Fruit fly (Drosophila melanogaster) whole organism, prepupa: ENCODE data around the gene CG5808.

Source experiments
- Blimp-1 ChIP-seq: fragments of 200-800 bp; sonication (Bioruptor generic); optimal IDR thresholded peaks from 3 replicates; lab custom pipeline; 2017; ENCODE audit warnings: missing biosample characterization, missing genetic modification characterization, mild to moderate bottlenecking, moderate library complexity, missing genetic modification reagents
- CG10631 ChIP-seq: fragments of 200-800 bp; sonication (Bioruptor generic); optimal IDR thresholded peaks from 2 replicates; lab custom pipeline; 2016; ENCODE audit warnings: missing biosample characterization, missing genetic modification characterization
- CG10669 ChIP-seq: fragments of 200-800 bp; sonication (Bioruptor generic); optimal IDR thresholded peaks from 3 replicates; lab custom pipeline; 2018; ENCODE audit warnings: missing biosample characterization, mild to moderate bottlenecking, missing genetic modification characterization, moderate library complexity
- CG11762 ChIP-seq: fragments of 200-800 bp; sonication (Bioruptor generic); optimal IDR thresholded peaks from 3 replicates; lab custom pipeline; 2016; ENCODE audit warnings: missing biosample characterization, missing genetic modification characterization; ENCODE audit not compliant: insufficient read depth
- CG11902 ChIP-seq: fragments of 200-800 bp; sonication (Bioruptor generic); optimal IDR thresholded peaks from 3 replicates; lab custom pipeline; 2016; ENCODE audit warnings: missing biosample characterization, missing genetic modification characterization
- CG1621 ChIP-seq: fragments of 200-800 bp; sonication (Bioruptor generic); optimal IDR thresholded peaks from 3 replicates; lab custom pipeline; 2018; ENCODE audit warnings: missing biosample characterization, mild to moderate bottlenecking, missing genetic modification characterization
- CG16779 ChIP-seq: fragments of 200-800 bp; sonication (Bioruptor generic); optimal IDR thresholded peaks from 3 replicates; lab custom pipeline; 2017; ENCODE audit warnings: missing biosample characterization, mild to moderate bottlenecking, missing genetic modification characterization
- CG3032 ChIP-seq: fragments of 200-800 bp; optimal IDR thresholded peaks from 2 replicates; lab custom pipeline; 2019; ENCODE audit warnings: missing biosample characterization, mild to moderate bottlenecking, missing genetic modification characterization, moderate library complexity
- CG31627 ChIP-seq: fragments of 200-800 bp; sonication (Bioruptor generic); optimal IDR thresholded peaks from 3 replicates; lab custom pipeline; 2016; ENCODE audit warnings: missing biosample characterization, missing genetic modification characterization
- CG32006 ChIP-seq: fragments of 200-800 bp; sonication (Bioruptor generic); optimal IDR thresholded peaks from 3 replicates; lab custom pipeline; 2017; ENCODE audit warnings: missing biosample characterization, mild to moderate bottlenecking, missing genetic modification characterization
- CG34406 ChIP-seq: fragments of 200-800 bp; sonication (Bioruptor generic); optimal IDR thresholded peaks from 3 replicates; lab custom pipeline; 2016; ENCODE audit warnings: missing biosample characterization, missing genetic modification characterization
- CG3919 ChIP-seq: fragments of 200-800 bp; sonication (Bioruptor generic); optimal IDR thresholded peaks from 3 replicates; lab custom pipeline; 2016; ENCODE audit warnings: missing biosample characterization, missing genetic modification characterization
- CG6163 ChIP-seq: fragments of 200-800 bp; sonication (Bioruptor generic); IDR thresholded peaks from 3 replicates; pipeline ENCODE4 v1.3.6; 2022; ENCODE audit warnings: missing biosample characterization, missing genetic modification characterization
- CG6276 ChIP-seq: fragments of 200-800 bp; sonication (Bioruptor generic); optimal IDR thresholded peaks from 2 replicates; lab custom pipeline; 2017; ENCODE audit warnings: missing biosample characterization, mild to moderate bottlenecking, missing genetic modification characterization
- CG6792 ChIP-seq: fragments of 200-800 bp; sonication (Bioruptor generic); optimal IDR thresholded peaks from 3 replicates; lab custom pipeline; 2016; ENCODE audit warnings: missing biosample characterization, missing genetic modification characterization
- CG6854 ChIP-seq: fragments of 200-800 bp; sonication (Bioruptor generic); optimal IDR thresholded peaks from 2 replicates; lab custom pipeline; 2017; ENCODE audit warnings: missing biosample characterization, mild to moderate bottlenecking, missing genetic modification characterization
- CG8119 ChIP-seq: fragments of 200-800 bp; sonication (Bioruptor generic); IDR thresholded peaks from 3 replicates; pipeline ENCODE4 v1.3.6; 2022; ENCODE audit warnings: missing biosample characterization, missing genetic modification characterization
- CG8319 ChIP-seq: fragments of 200-800 bp; sonication (Bioruptor generic); optimal IDR thresholded peaks from 3 replicates; lab custom pipeline; 2016; ENCODE audit warnings: missing biosample characterization, missing genetic modification characterization
- CG8632 ChIP-seq: fragments of 200-800 bp; sonication (Bioruptor generic); optimal IDR thresholded peaks from 3 replicates; lab custom pipeline; 2016; ENCODE audit warnings: missing biosample characterization, missing genetic modification characterization
- Eip75B ChIP-seq: fragments of 200-800 bp; sonication (Bioruptor generic); optimal IDR thresholded peaks from 3 replicates; lab custom pipeline; 2016; ENCODE audit warnings: missing biosample characterization, missing genetic modification characterization
- Eip78C ChIP-seq: fragments of 200-800 bp; sonication (Bioruptor generic); peaks from one replicate; lab custom pipeline; 2016; ENCODE audit warnings: missing biosample characterization, missing genetic modification characterization
- Eip93F ChIP-seq: fragments of 200-800 bp; sonication (Bioruptor generic); optimal IDR thresholded peaks from 2 replicates; lab custom pipeline; 2016; ENCODE audit warnings: missing biosample characterization, mild to moderate bottlenecking, missing genetic modification characterization
- Ets21C ChIP-seq: fragments of 200-800 bp; sonication (Bioruptor generic); optimal IDR thresholded peaks from 3 replicates; lab custom pipeline; 2016; ENCODE audit warnings: missing biosample characterization, missing genetic modification characterization
- Ets96B ChIP-seq: fragments of 200-800 bp; optimal IDR thresholded peaks from 2 replicates; lab custom pipeline; 2019; ENCODE audit warnings: missing biosample characterization, mild to moderate bottlenecking, missing genetic modification characterization, moderate library complexity
- Hr39 ChIP-seq: fragments of 200-800 bp; sonication (Bioruptor generic); optimal IDR thresholded peaks from 2 replicates; lab custom pipeline; 2016; ENCODE audit warnings: missing biosample characterization, missing genetic modification characterization
- Hr4 ChIP-seq: fragments of 200-800 bp; sonication (Bioruptor generic); optimal IDR thresholded peaks from 3 replicates; lab custom pipeline; 2016; ENCODE audit warnings: missing biosample characterization, missing genetic modification characterization
- OdsH ChIP-seq: fragments of 200-800 bp; sonication (Bioruptor generic); optimal IDR thresholded peaks from 3 replicates; lab custom pipeline; 2016; ENCODE audit warnings: missing biosample characterization, missing genetic modification characterization
- Smox ChIP-seq: fragments of 200-800 bp; sonication (Bioruptor generic); optimal IDR thresholded peaks from 3 replicates; lab custom pipeline; 2016; ENCODE audit warnings: missing biosample characterization, missing genetic modification characterization
- Sox14 ChIP-seq: fragments of 200-800 bp; sonication (Bioruptor generic); optimal IDR thresholded peaks from 3 replicates; lab custom pipeline; 2016; ENCODE audit warnings: missing biosample characterization, missing genetic modification characterization
- Sox15 ChIP-seq: fragments of 200-800 bp; sonication (Bioruptor generic); optimal IDR thresholded peaks from 3 replicates; lab custom pipeline; 2016; ENCODE audit warnings: missing biosample characterization, missing genetic modification characterization
- achi ChIP-seq: fragments of 200-800 bp; sonication (Bioruptor generic); optimal IDR thresholded peaks from 3 replicates; lab custom pipeline; 2016; ENCODE audit warnings: missing biosample characterization, missing genetic modification characterization
- acj6 ChIP-seq: fragments of 200-800 bp; sonication (Bioruptor generic); optimal IDR thresholded peaks from 3 replicates; lab custom pipeline; 2016; ENCODE audit warnings: missing biosample characterization, missing genetic modification characterization
- dac ChIP-seq: fragments of 200-800 bp; sonication (Bioruptor generic); optimal IDR thresholded peaks from 2 replicates; lab custom pipeline; 2017; ENCODE audit warnings: missing biosample characterization, mild to moderate bottlenecking, missing genetic modification characterization
- dsx ChIP-seq: fragments of 200-800 bp; optimal IDR thresholded peaks from 3 replicates; lab custom pipeline; 2019; ENCODE audit warnings: missing biosample characterization, mild to moderate bottlenecking, missing genetic modification characterization, moderate library complexity; ENCODE audit not compliant: poor library complexity, severe bottlenecking
- eg ChIP-seq: fragments of 200-800 bp; sonication (Bioruptor generic); IDR thresholded peaks from 3 replicates; pipeline ENCODE4 v1.3.6; 2022; ENCODE audit warnings: missing biosample characterization, missing genetic modification characterization
- fd59A ChIP-seq: fragments of 200-800 bp; sonication (Bioruptor generic); optimal IDR thresholded peaks from 2 replicates; lab custom pipeline; 2017; ENCODE audit warnings: missing biosample characterization, mild to moderate bottlenecking, missing genetic modification characterization, missing genetic modification reagents
- fd85E ChIP-seq: fragments of 200-800 bp; sonication (Bioruptor generic); optimal IDR thresholded peaks from 3 replicates; lab custom pipeline; 2016; ENCODE audit warnings: missing biosample characterization, missing genetic modification characterization
- fkh ChIP-seq: fragments of 200-800 bp; sonication (Bioruptor generic); optimal IDR thresholded peaks from 3 replicates; lab custom pipeline; 2017; ENCODE audit warnings: missing biosample characterization, mild to moderate bottlenecking, missing genetic modification characterization, moderate library complexity
- lz ChIP-seq: fragments of 200-800 bp; sonication (Bioruptor generic); optimal IDR thresholded peaks from 3 replicates; lab custom pipeline; 2016; ENCODE audit warnings: missing biosample characterization, missing genetic modification characterization
- salr ChIP-seq, 2 experiments: fragments of 200-800 bp; sonication (Bioruptor generic); optimal IDR thresholded peaks; 3 replicates each; lab custom pipeline; 2016 to 2018; ENCODE audit warnings: missing biosample characterization in 2 of 2, missing genetic modification characterization in 2 of 2, mild to moderate bottlenecking in 1 of 2
- spab ChIP-seq: fragments of 200-800 bp; sonication (Bioruptor generic); optimal IDR thresholded peaks from 2 replicates; lab custom pipeline; 2017; ENCODE audit warnings: missing biosample characterization, mild to moderate bottlenecking, missing genetic modification characterization, missing genetic modification reagents
- ss ChIP-seq, 2 experiments: fragments of 200-800 bp; sonication (Bioruptor generic); optimal IDR thresholded peaks; 2 replicates in 1 of 2; 3 replicates in 1 of 2; lab custom pipeline; 2017 to 2018; ENCODE audit warnings: mild to moderate bottlenecking in 2 of 2, missing biosample characterization in 2 of 2, missing genetic modification characterization in 2 of 2, moderate library complexity in 1 of 2
- svp ChIP-seq: fragments of 200-800 bp; sonication (Bioruptor generic); peaks from one replicate; lab custom pipeline; 2016; ENCODE audit warnings: missing biosample characterization, missing genetic modification characterization
- topi ChIP-seq: fragments of 200-800 bp; sonication (Bioruptor generic); optimal IDR thresholded peaks from 3 replicates; lab custom pipeline; 2016; ENCODE audit warnings: missing biosample characterization, missing genetic modification characterization
- vri ChIP-seq: fragments of 200-800 bp; sonication (Bioruptor generic); optimal IDR thresholded peaks from 3 replicates; lab custom pipeline; 2016; ENCODE audit warnings: missing biosample characterization, mild to moderate bottlenecking, missing genetic modification characterization

Gene CG5808

DNA sequence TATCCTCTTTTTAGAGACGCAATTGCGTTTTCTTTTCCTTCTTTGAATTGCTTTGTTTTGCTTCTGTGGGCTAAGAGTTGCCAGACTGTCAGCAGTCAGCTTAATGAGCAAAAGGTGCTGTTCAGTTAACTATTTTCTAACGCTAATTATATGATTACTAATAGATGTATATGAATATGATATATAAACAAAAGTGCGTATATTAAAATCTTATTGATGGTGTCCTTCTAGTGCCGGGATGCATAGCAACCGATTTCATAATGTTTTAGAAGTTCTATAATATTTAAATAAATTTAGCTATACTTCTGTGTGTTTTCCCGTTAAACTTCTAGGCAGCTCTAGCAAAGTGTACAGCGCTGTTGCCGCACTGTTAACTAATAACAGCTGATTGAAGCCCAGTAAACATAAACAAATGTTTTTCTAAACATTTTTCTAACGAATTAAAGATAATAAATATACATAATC is 13.1 kb upstream of the CG5808 start, which contains the start of the genes Kaz and CG43273:
Gene Kaz, minus strand, starts transcription at position 73 of the 465 bp plus-strand sequence.
Gene CG43273, plus strand, starts transcription at position 415 of the 465 bp plus-strand sequence.
- TF ChIP-seq CG16779 (tag; lab: Kevin White, UChicago) (no peak), acj6 (GFP tag; lab: Kevin White, UChicago) (peak; percentile 64), Sox15 (GFP tag; lab: Kevin White, UChicago) (peak; percentile 24), achi (no peak), CG34406 (GFP tag; lab: Kevin White, UChicago) (peak; percentile 35), CG8119 (GFP tag; lab: Robert Waterston, UW) (no peak), CG10669 (GFP tag; lab: Kevin White, UChicago) (no peak), eg (GFP tag; lab: Robert Waterston, UW) (no peak), Hr4 (peak; percentile 67), lz (GFP tag; lab: Kevin White, UChicago) (peak; percentile 60), Eip75B (no peak), topi (GFP tag; lab: Kevin White, UChicago) (peak; percentile 30), dsx (GFP tag; lab: Kevin White, UChicago) (no peak), Ets21C (peak; percentile 36), CG11902 (GFP tag; lab: Kevin White, UChicago) (peak; percentile 19), Smox (peak; percentile 61), fd85E (GFP tag; lab: Kevin White, UChicago) (no peak), ss (GFP tag; optimal IDR thresholded peaks at IDR 0.05; lab: Kevin White, UChicago) (no peak), Eip93F (no peak), CG6854 (GFP tag; lab: Kevin White, UChicago) (no peak), svp (GFP tag; lab: Kevin White, UChicago) (peak; percentile 68), fd59A (GFP tag; lab: Kevin White, UChicago) (peak; percentile 6), CG6276 (no peak), Sox14 (peak; percentile 74), OdsH (GFP tag; lab: Kevin White, UChicago) (no peak), CG3919 (GFP tag; lab: Kevin White, UChicago) (no peak), CG32006 (GFP tag; lab: Kevin White, UChicago) (no peak), CG11762 (GFP tag; lab: Kevin White, UChicago) (no peak), fkh (no peak), CG1621 (tag; lab: Kevin White, UChicago) (no peak), CG6163 (no peak; the same call in 1 of the 3 replicates), Blimp-1 (GFP tag; lab: Kevin White, UChicago) (no peak), vri (GFP tag; lab: Kevin White, UChicago) (no peak), spab (GFP tag; lab: Kevin White, UChicago) (no peak), Hr39 (GFP tag; lab: Kevin White, UChicago) (peak; percentile 26), CG8319 (no peak), dac (no peak), salr (GFP tag; optimal IDR thresholded peaks at IDR 0.05; lab: Kevin White, UChicago) (no peak), CG31627 (GFP tag; lab: Kevin White, UChicago) (no peak), Ets96B (tag; lab: Kevin White, UChicago) (no peak), Eip78C (GFP tag; lab: Kevin White, UChicago) (peak; percentile 89), CG10631 (GFP tag; lab: Kevin White, UChicago) (peak; percentile 66), CG3032 (tag; lab: Kevin White, UChicago) (no peak), CG8632 (GFP tag; lab: Kevin White, UChicago) (peak; percentile 4), CG6792 (GFP tag; lab: Kevin White, UChicago) (no peak)
